Worm (Caenorhabditis elegans) whole organism, mixed stage, embryonic: Measurements from ENCODE around the gene trap-4.
"Not testable (repeated sequence)": the region's sequence is repeated elsewhere in the genome, so short reads cannot be mapped to it uniquely, and the experiment has no call there.

Source experiments
- M03D4.4 ChIP-seq: sonication (generic microtip); optimal IDR thresholded peaks from 2 replicates; lab custom pipeline; 2017; ENCODE audit warnings: mild to moderate bottlenecking, missing genetic modification characterization, missing compliant biosample characterization
- bed-3 ChIP-seq: fragments of 200-800 bp; sonication (Bioruptor generic); optimal IDR thresholded peaks from 3 replicates; lab custom pipeline; 2018; ENCODE audit warnings: mild to moderate bottlenecking, missing genetic modification characterization, moderate library complexity, missing compliant biosample characterization
- ceh-39 ChIP-seq: fragments of 150-350 bp; optimal IDR thresholded peaks from 2 replicates; lab custom pipeline; 2014; ENCODE audit warnings: missing biosample characterization, missing genetic modification characterization
- ceh-43 ChIP-seq: fragments of 200-800 bp; sonication (Bioruptor generic); optimal IDR thresholded peaks from 2 replicates; lab custom pipeline; 2018; ENCODE audit warnings: mild to moderate bottlenecking, missing genetic modification characterization, moderate library complexity, missing compliant biosample characterization
- ceh-83 ChIP-seq: fragments of 200-800 bp; sonication (Bioruptor generic); optimal IDR thresholded peaks from 2 replicates; lab custom pipeline; 2018; ENCODE audit warnings: mild to moderate bottlenecking, missing genetic modification characterization, missing compliant biosample characterization
- ces-1 ChIP-seq: fragments of 150-350 bp; optimal IDR thresholded peaks from 2 replicates; lab custom pipeline; 2014; ENCODE audit warnings: missing biosample characterization, missing genetic modification reagents, missing genetic modification characterization
- cnd-1 ChIP-seq: fragments of 200-800 bp; sonication (Bioruptor generic); optimal IDR thresholded peaks from 2 replicates; lab custom pipeline; 2018; ENCODE audit warnings: mild to moderate bottlenecking, missing genetic modification characterization, missing compliant biosample characterization
- drap-1 ChIP-seq: fragments of 200-800 bp; sonication (Bioruptor generic); optimal IDR thresholded peaks from 3 replicates; lab custom pipeline; 2018; ENCODE audit warnings: mild to moderate bottlenecking, missing genetic modification characterization, missing compliant biosample characterization
- elt-1 ChIP-seq: sonication (generic microtip); optimal IDR thresholded peaks from 2 replicates; lab custom pipeline; 2017; ENCODE audit warnings: missing genetic modification characterization, mild to moderate bottlenecking, missing compliant biosample characterization, antibody characterized with exemption, moderate library complexity, borderline replicate concordance; ENCODE audit not compliant: insufficient read depth
- elt-3 ChIP-seq: fragments of 150-350 bp; optimal IDR thresholded peaks from 2 replicates; lab custom pipeline; 2014; ENCODE audit warnings: missing biosample characterization, missing genetic modification characterization
- flh-1 ChIP-seq: fragments of 200-800 bp; sonication (Bioruptor generic); optimal IDR thresholded peaks from 2 replicates; lab custom pipeline; 2018; ENCODE audit warnings: mild to moderate bottlenecking, missing genetic modification characterization, moderate library complexity, missing compliant biosample characterization
- lin-32 ChIP-seq: fragments of 200-800 bp; sonication (Bioruptor generic); optimal IDR thresholded peaks from 2 replicates; lab custom pipeline; 2018; ENCODE audit warnings: mild to moderate bottlenecking, missing genetic modification characterization, missing compliant biosample characterization
- lsy-2 ChIP-seq: fragments of 150-350 bp; optimal IDR thresholded peaks from 2 replicates; lab custom pipeline; 2014; ENCODE audit warnings: missing biosample characterization, missing genetic modification characterization
- mab-5 ChIP-seq: fragments of 150-350 bp; optimal IDR thresholded peaks from 2 replicates; lab custom pipeline; 2014; ENCODE audit warnings: missing biosample characterization, missing genetic modification characterization
- mls-2 ChIP-seq: sonication (generic microtip); optimal IDR thresholded peaks from 2 replicates; lab custom pipeline; 2016; ENCODE audit warnings: mild to moderate bottlenecking, missing genetic modification characterization, moderate library complexity, missing compliant biosample characterization
- nhr-12 ChIP-seq: fragments of 150-350 bp; optimal IDR thresholded peaks from 2 replicates; lab custom pipeline; 2014; ENCODE audit warnings: missing biosample characterization, missing genetic modification characterization
- nhr-2 ChIP-seq: fragments of 150-350 bp; optimal IDR thresholded peaks from 2 replicates; lab custom pipeline; 2014; ENCODE audit warnings: missing biosample characterization, missing genetic modification characterization
- nhr-237 ChIP-seq: fragments of 150-350 bp; optimal IDR thresholded peaks from 2 replicates; lab custom pipeline; 2014; ENCODE audit warnings: missing biosample characterization, missing genetic modification characterization
- nhr-28 ChIP-seq: fragments of 150-350 bp; optimal IDR thresholded peaks from 2 replicates; lab custom pipeline; 2014; ENCODE audit warnings: missing biosample characterization, missing genetic modification characterization
- nhr-76 ChIP-seq: sonication (generic microtip); optimal IDR thresholded peaks from 2 replicates; lab custom pipeline; 2017; ENCODE audit warnings: missing biosample characterization, missing genetic modification characterization
- pha-4 ChIP-seq: fragments of 150-350 bp; optimal IDR thresholded peaks from 2 replicates; lab custom pipeline; 2018; ENCODE audit warnings: missing biosample characterization, missing genetic modification reagents, missing genetic modification characterization
- sem-2 ChIP-seq: fragments of 200-800 bp; sonication (Bioruptor generic); optimal IDR thresholded peaks from 2 replicates; lab custom pipeline; 2018; ENCODE audit warnings: mild to moderate bottlenecking, missing genetic modification characterization, missing compliant biosample characterization
- snpc-4 ChIP-seq: fragments of 150-350 bp; optimal IDR thresholded peaks from 2 replicates; lab custom pipeline; 2014; ENCODE audit warnings: missing biosample characterization, missing genetic modification characterization
- sptf-1 ChIP-seq: sonication (generic microtip); optimal IDR thresholded peaks from 2 replicates; lab custom pipeline; 2017; ENCODE audit warnings: mild to moderate bottlenecking, missing genetic modification characterization, moderate library complexity, missing compliant biosample characterization
- tbx-8 ChIP-seq: fragments of 200-800 bp; sonication (Bioruptor generic); optimal IDR thresholded peaks from 2 replicates; lab custom pipeline; 2018; ENCODE audit warnings: mild to moderate bottlenecking, missing genetic modification characterization, moderate library complexity, missing compliant biosample characterization
- unc-39 ChIP-seq: fragments of 150-350 bp; optimal IDR thresholded peaks from 2 replicates; lab custom pipeline; 2014; ENCODE audit warnings: missing biosample characterization, missing genetic modification characterization
- unc-62 ChIP-seq: fragments of 150-350 bp; optimal IDR thresholded peaks from 2 replicates; lab custom pipeline; 2014; ENCODE audit warnings: missing biosample characterization, missing genetic modification reagents, missing genetic modification characterization
- zip-8 ChIP-seq: fragments of 150-350 bp; optimal IDR thresholded peaks from 2 replicates; lab custom pipeline; 2014; ENCODE audit warnings: missing biosample characterization, missing genetic modification characterization
- ztf-11 ChIP-seq: fragments of 150-350 bp; optimal IDR thresholded peaks from 2 replicates; lab custom pipeline; 2014; ENCODE audit warnings: missing biosample characterization, missing genetic modification characterization

Gene trap-4

DNA sequence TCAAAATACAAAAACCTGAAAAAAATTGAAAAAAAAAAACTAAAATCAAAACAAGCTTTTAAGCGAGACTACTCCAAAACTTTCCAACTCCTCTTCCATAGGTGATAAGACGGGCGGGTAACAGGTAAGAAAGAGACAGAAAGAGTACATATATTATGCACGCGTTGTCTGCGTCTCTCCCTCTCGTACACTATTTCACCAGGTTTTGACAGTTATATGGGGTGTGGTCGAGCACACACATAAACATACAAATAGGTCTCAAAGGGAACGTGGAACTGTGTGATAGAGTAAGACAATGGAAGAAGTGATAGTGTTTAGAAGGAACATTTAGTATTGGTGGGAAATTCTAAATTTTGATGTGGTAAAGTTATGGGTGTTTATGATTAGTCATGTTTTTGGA is 39.0 kb upstream of the trap-4 start:
- TF ChIP-seq ceh-39 (tag; lab: Kevin White, UChicago) (no peak), nhr-28 (tag; lab: Kevin White, UChicago) (no peak), lin-32 (GFP tag; lab: Kevin White, UChicago) (no peak), ceh-43 (no peak), lsy-2 (tag; lab: Kevin White, UChicago) (no peak), sem-2 (no peak), nhr-2 (tag; lab: Kevin White, UChicago) (no peak), elt-3 (tag; lab: Kevin White, UChicago) (no peak), unc-62 (GFP tag; lab: Kevin White, UChicago) (no peak), ztf-11 (tag; lab: Kevin White, UChicago) (no peak), ces-1 (GFP tag; lab: Kevin White, UChicago) (no peak), tbx-8 (GFP tag; lab: Kevin White, UChicago) (no peak), drap-1 (GFP tag; lab: Kevin White, UChicago) (no peak), ceh-83 (GFP tag; lab: Kevin White, UChicago) (no peak), flh-1 (GFP tag; lab: Kevin White, UChicago) (no peak)

DNA sequence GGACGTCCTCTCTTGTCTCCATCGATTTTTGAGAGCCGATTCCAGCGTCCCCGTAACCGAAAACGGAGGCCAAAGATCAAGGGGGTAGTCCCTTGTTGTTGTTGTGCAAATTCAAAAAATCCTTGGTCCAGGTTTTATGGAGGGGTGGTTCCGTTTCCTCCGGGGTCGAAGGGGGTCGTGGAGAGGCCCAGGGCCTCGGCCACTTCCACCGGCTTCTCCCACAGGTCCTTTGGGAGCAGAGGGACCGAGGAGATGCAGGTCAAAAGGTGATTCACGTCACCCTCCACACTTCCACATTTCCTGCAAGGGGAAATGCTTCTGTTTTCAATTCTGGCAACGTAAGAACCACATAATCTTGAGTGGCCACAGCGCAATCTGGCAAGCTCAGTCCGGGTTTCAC is 36.8 kb upstream of the trap-4 start, which contains the start of gene fbxb-22:
TSS of gene fbxb-22 (minus strand) at position 61 of the 400 bp plus-strand sequence.
- not testable (repeated sequence) for TF ChIP-seq unc-62 (GFP tag; lab: Kevin White, UChicago); cnd-1 (tag; lab: Kevin White, UChicago); flh-1 (GFP tag; lab: Kevin White, UChicago)
- TF ChIP-seq, all 35 proteins: peak for 0; not testable (repeated sequence) for 35

DNA sequence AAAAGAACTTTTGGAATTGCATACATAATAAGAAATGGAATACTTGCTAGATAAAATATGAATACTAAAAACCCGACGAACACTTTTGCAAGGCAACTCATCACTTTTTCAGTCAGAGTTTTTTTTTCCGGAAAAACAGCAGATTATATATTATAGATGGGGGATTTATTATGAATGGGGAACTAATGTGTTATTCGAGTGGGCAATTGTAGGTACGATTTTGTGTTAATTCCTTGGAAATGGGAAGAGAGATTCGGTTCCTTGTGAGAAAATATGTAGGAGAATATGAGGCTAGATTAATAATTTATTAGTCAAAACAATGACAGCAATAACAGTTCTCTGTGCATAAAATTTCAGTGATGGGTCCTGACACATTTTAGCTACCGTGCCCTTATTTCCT is 29.2 kb upstream of the trap-4 start, which contains the start of gene faah-5:
TSS of gene faah-5 (minus strand) at position 101 of the 400 bp plus-strand sequence.
- TF ChIP-seq unc-62 (GFP tag; lab: Kevin White, UChicago) (no peak), elt-1 (tag; lab: Kevin White, UChicago) (no peak), zip-8 (no peak), sptf-1 (tag; lab: Kevin White, UChicago) (no peak), nhr-28 (tag; lab: Kevin White, UChicago) (no peak), nhr-76 (tag; lab: Kevin White, UChicago) (no peak), snpc-4 (tag; lab: Kevin White, UChicago) (no peak), ceh-43 (no peak)

DNA sequence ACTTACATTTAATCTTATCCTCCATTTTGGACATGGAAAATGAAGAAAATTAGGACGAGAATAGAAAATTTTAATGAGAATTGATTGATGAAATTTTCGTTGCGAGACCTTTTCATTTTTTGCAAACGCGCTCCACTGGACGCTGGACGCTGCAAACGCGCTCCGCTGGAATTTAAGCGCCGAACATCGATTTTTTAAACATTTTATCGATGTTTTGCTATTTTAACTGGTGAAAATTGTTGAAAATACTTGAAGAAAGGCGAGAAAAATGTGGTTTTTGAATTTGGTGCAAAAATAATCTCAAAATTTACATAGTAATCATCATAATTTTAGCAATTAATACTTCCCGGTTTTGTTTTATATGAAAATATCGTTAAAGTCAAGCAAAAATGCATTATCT is 27.6 kb upstream of the trap-4 start, which contains the start of gene Y56A3A.41:
TSS of gene Y56A3A.41 (minus strand) at position 101 of the 400 bp plus-strand sequence.
- no peak for TF ChIP-seq unc-62 (GFP tag; lab: Kevin White, UChicago)
- no peak for TF ChIP-seq M03D4.4 (tag; lab: Kevin White, UChicago)
- TF ChIP-seq snpc-4 (tag; lab: Kevin White, UChicago): no peak
- TF ChIP-seq bed-3 (GFP tag; lab: Kevin White, UChicago): no peak
- TF ChIP-seq elt-3 (tag; lab: Kevin White, UChicago): no peak
- no peak for TF ChIP-seq mls-2 (tag; lab: Kevin White, UChicago)
- no peak for TF ChIP-seq zip-8
- no peak for TF ChIP-seq pha-4 (tag; lab: Kevin White, UChicago)
- TF ChIP-seq ceh-39 (tag; lab: Kevin White, UChicago): no peak
- no peak for TF ChIP-seq nhr-76 (tag; lab: Kevin White, UChicago)
- no peak for TF ChIP-seq cnd-1 (tag; lab: Kevin White, UChicago)
- TF ChIP-seq ztf-11 (tag; lab: Kevin White, UChicago): no peak
- no peak for TF ChIP-seq nhr-2 (tag; lab: Kevin White, UChicago)
- TF ChIP-seq lsy-2 (tag; lab: Kevin White, UChicago): no peak
- no peak for TF ChIP-seq ceh-43
- TF ChIP-seq nhr-12: no peak
- no peak for TF ChIP-seq elt-1 (tag; lab: Kevin White, UChicago)
- TF ChIP-seq mab-5 (tag; lab: Kevin White, UChicago): no peak
- TF ChIP-seq nhr-237 (tag; lab: Kevin White, UChicago): no peak

DNA sequence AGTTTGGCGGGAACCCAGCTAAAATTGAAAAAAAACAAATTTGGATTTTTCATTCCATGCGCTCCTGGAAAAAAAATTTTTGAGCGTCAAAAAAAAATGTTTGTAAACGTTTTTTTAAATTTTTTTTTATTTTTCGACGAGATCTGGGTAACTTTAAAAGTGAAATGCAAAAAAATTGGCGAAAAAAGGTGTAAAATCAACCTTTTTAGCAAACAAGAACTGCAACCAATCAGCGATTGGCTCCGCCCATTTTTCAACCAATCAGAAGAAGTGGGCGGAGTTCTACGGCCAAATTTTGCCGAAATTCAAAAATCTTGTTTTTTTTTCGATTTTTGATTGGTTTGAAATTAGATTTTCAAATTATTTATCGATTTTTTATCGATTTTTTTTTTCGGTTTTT is 25.0 kb upstream of the trap-4 start:
- TF ChIP-seq lsy-2 (tag; lab: Kevin White, UChicago): no peak
- no peak for TF ChIP-seq nhr-2 (tag; lab: Kevin White, UChicago)
- no peak for TF ChIP-seq unc-39 (tag; lab: Kevin White, UChicago)
- TF ChIP-seq, all 35 proteins: peak for 0
